Comparison of ENCODE assay signal across 4 fruit fly cellular contexts in genomic region chrX:1465707-1466504, dm6.
A peak's percentile ranks its signal among the peaks of the same experiment; 100 is the strongest.
TF ChIP-seq lines count a peak whose summit lies in the region.

TSS of gene O-fut2 (minus strand) at chrX:1465996.
TSS of gene CG14777 (plus strand) at chrX:1466134.

- TF ChIP-seq CTCF in whole organism, embryonic (GFP tag; optimal IDR thresholded peaks at IDR 0.05; lab: Kevin White, UChicago), result no peak

TF ChIP-seq in whole organism, embryonic, 481 proteins besides CTCF, POLR2A, EP300 and RAD21 (continues in another document):
- TF ChIP-seq ci (GFP tag; IDR thresholded peaks at IDR 0.05; lab: Robert Waterston, UW) (0 out of 3 replicates have a peak, but pooled peaks have one; percentile 11), C15 (GFP tag; IDR thresholded peaks at IDR 0.05; lab: Robert Waterston, UW) (no peak), crp (GFP tag; optimal IDR thresholded peaks at IDR 0.05; lab: Kevin White, UChicago) (peak in 1 of 2 experiments; percentile 67), CG9797 (GFP tag; optimal IDR thresholded peaks at IDR 0.05; lab: Kevin White, UChicago) (peak; percentile 7), p53 (GFP tag; optimal IDR thresholded peaks at IDR 0.05; lab: Kevin White, UChicago) (no peak), ems (GFP tag; optimal IDR thresholded peaks at IDR 0.05; lab: Kevin White, UChicago) (no peak), schlank (tag; optimal IDR thresholded peaks at IDR 0.05; lab: Kevin White, UChicago) (no peak), crc (GFP tag; optimal IDR thresholded peaks at IDR 0.05; lab: Kevin White, UChicago) (no peak), gfzf (GFP tag; optimal IDR thresholded peaks at IDR 0.05; lab: Kevin White, UChicago) (peak; percentile 66), slou (GFP tag; optimal IDR thresholded peaks at IDR 0.05; lab: Kevin White, UChicago) (no peak), sug (tag; optimal IDR thresholded peaks at IDR 0.05; lab: Kevin White, UChicago) (no peak), slbo (GFP tag; IDR thresholded peaks at IDR 0.05; lab: Robert Waterston, UW) (peak; percentile 51; the same call in 1 of the 2 replicates), sim (GFP tag; IDR thresholded peaks at IDR 0.05; lab: Robert Waterston, UW) (no peak), CG3065 (GFP tag; optimal IDR thresholded peaks at IDR 0.05; lab: Kevin White, UChicago) (no peak), Sox100B (GFP tag; optimal IDR thresholded peaks at IDR 0.05; lab: Kevin White, UChicago) (no peak), Spps (tag; optimal IDR thresholded peaks at IDR 0.05; lab: Kevin White, UChicago) (no peak), CG6654 (GFP tag; optimal IDR thresholded peaks at IDR 0.05; lab: Kevin White, UChicago) (no peak), CG2875 (GFP tag; optimal IDR thresholded peaks at IDR 0.05; lab: Kevin White, UChicago) (no peak), trem (tag; optimal IDR thresholded peaks at IDR 0.05; lab: Kevin White, UChicago) (peak; percentile 17), CG3407 (GFP tag; optimal IDR thresholded peaks at IDR 0.05; lab: Kevin White, UChicago) (no peak), CG11723 (GFP tag; optimal IDR thresholded peaks at IDR 0.05; lab: Kevin White, UChicago) (no peak), grau (tag; optimal IDR thresholded peaks at IDR 0.05; lab: Kevin White, UChicago) (no peak), Dref (GFP tag; IDR thresholded peaks at IDR 0.05; lab: Robert Waterston, UW) (no peak)

TF ChIP-seq in whole organism, prepupa, 60 proteins besides CTCF, POLR2A, EP300 and RAD21 (continues in another document):
- TF ChIP-seq esn (GFP tag; optimal IDR thresholded peaks at IDR 0.05; lab: Kevin White, UChicago), result peak; percentile 69
- peak; percentile 81 for TF ChIP-seq pdm3 (GFP tag; optimal IDR thresholded peaks at IDR 0.05; lab: Kevin White, UChicago)
- TF ChIP-seq vri (GFP tag; optimal IDR thresholded peaks at IDR 0.05; lab: Kevin White, UChicago), result no peak
- peak; percentile 31 for TF ChIP-seq dac (GFP tag; optimal IDR thresholded peaks at IDR 0.05; lab: Kevin White, UChicago)
- no peak for TF ChIP-seq CG4318 (GFP tag; optimal IDR thresholded peaks at IDR 0.05; lab: Kevin White, UChicago)
- peak; percentile 47 for TF ChIP-seq cyc (GFP tag; optimal IDR thresholded peaks at IDR 0.05; lab: Kevin White, UChicago)
- TF ChIP-seq CG8319 (GFP tag; optimal IDR thresholded peaks at IDR 0.05; lab: Kevin White, UChicago), result no peak
- peak; percentile 63 for TF ChIP-seq Sox102F (GFP tag; optimal IDR thresholded peaks at IDR 0.05; lab: Kevin White, UChicago)
- peak; percentile 78 for TF ChIP-seq Sox14 (GFP tag; optimal IDR thresholded peaks at IDR 0.05; lab: Kevin White, UChicago)
- peak; percentile 75 for TF ChIP-seq CG15336 (GFP tag; IDR thresholded peaks at IDR 0.05; lab: Robert Waterston, UW)
- TF ChIP-seq Eip75B (GFP tag; optimal IDR thresholded peaks at IDR 0.05; lab: Kevin White, UChicago), result peak; percentile 57
- peak; percentile 54 for TF ChIP-seq CG6792 (GFP tag; optimal IDR thresholded peaks at IDR 0.05; lab: Kevin White, UChicago)
- TF ChIP-seq CG9139 (GFP tag; optimal IDR thresholded peaks at IDR 0.05; lab: Kevin White, UChicago), result no peak
- peak; percentile 18 for TF ChIP-seq fd59A (GFP tag; optimal IDR thresholded peaks at IDR 0.05; lab: Kevin White, UChicago)
- no peak for TF ChIP-seq CG10669 (GFP tag; optimal IDR thresholded peaks at IDR 0.05; lab: Kevin White, UChicago)
- peak; percentile 84 for TF ChIP-seq svp (GFP tag; lab: Kevin White, UChicago)
- TF ChIP-seq Met (GFP tag; optimal IDR thresholded peaks at IDR 0.05; lab: Kevin White, UChicago), result no peak
- no peak for TF ChIP-seq CG7368 (GFP tag; optimal IDR thresholded peaks at IDR 0.05; lab: Kevin White, UChicago)
- TF ChIP-seq Ets96B (tag; optimal IDR thresholded peaks at IDR 0.05; lab: Kevin White, UChicago), result peak; percentile 13
- TF ChIP-seq Sox15 (GFP tag; optimal IDR thresholded peaks at IDR 0.05; lab: Kevin White, UChicago), result peak; percentile 43
- peak; percentile 69 for TF ChIP-seq CG6163 (GFP tag; IDR thresholded peaks at IDR 0.05; lab: Robert Waterston, UW)
- TF ChIP-seq Hr4 (GFP tag; optimal IDR thresholded peaks at IDR 0.05; lab: Kevin White, UChicago), result peak; percentile 67
- TF ChIP-seq CG6808 (GFP tag; optimal IDR thresholded peaks at IDR 0.05; lab: Kevin White, UChicago), result no peak
- TF ChIP-seq CG8119 (GFP tag; IDR thresholded peaks at IDR 0.05; lab: Robert Waterston, UW), result peak; percentile 69
- TF ChIP-seq fkh (GFP tag; optimal IDR thresholded peaks at IDR 0.05; lab: Kevin White, UChicago), result no peak

TF ChIP-seq in whole organism, pupa, 21 proteins besides CTCF, POLR2A, EP300 and RAD21:
- TF ChIP-seq Ets98B (GFP tag; IDR thresholded peaks at IDR 0.05; lab: Robert Waterston, UW) (peak; percentile 63), gl (tag; optimal IDR thresholded peaks at IDR 0.05; lab: Kevin White, UChicago) (no peak), Snoo (tag; optimal IDR thresholded peaks at IDR 0.05; lab: Kevin White, UChicago) (no peak), fd96Ca (GFP tag; IDR thresholded peaks at IDR 0.05; lab: Robert Waterston, UW) (peak; percentile 68; the same call in 2 of the 3 replicates), CG12605 (GFP tag; IDR thresholded peaks at IDR 0.05; lab: Robert Waterston, UW) (peak; percentile 22; the same call in 1 of the 2 replicates), EcR (GFP tag; optimal IDR thresholded peaks at IDR 0.05; lab: Kevin White, UChicago) (no peak), CG15710 (tag; optimal IDR thresholded peaks at IDR 0.05; lab: Kevin White, UChicago) (peak; percentile 48), CG10348 (GFP tag; IDR thresholded peaks at IDR 0.05; lab: Robert Waterston, UW) (no peak), CG32121 (GFP tag; IDR thresholded peaks at IDR 0.05; lab: Robert Waterston, UW) (peak; percentile 70), CG13204 (GFP tag; optimal IDR thresholded peaks at IDR 0.05; lab: Kevin White, UChicago) (no peak), Pif1B (GFP tag; optimal IDR thresholded peaks at IDR 0.05; lab: Kevin White, UChicago) (peak; percentile 54), CG17806 (tag; optimal IDR thresholded peaks at IDR 0.05; lab: Kevin White, UChicago) (peak; percentile 46), CG8301 (tag; optimal IDR thresholded peaks at IDR 0.05; lab: Kevin White, UChicago) (peak; percentile 51), CG9948 (tag; optimal IDR thresholded peaks at IDR 0.05; lab: Kevin White, UChicago) (peak; percentile 44), CG4496 (GFP tag; IDR thresholded peaks at IDR 0.05; lab: Robert Waterston, UW) (peak; percentile 83), CG14655 (GFP tag; optimal IDR thresholded peaks at IDR 0.05; lab: Kevin White, UChicago) (no peak), CG8159 (tag; optimal IDR thresholded peaks at IDR 0.05; lab: Kevin White, UChicago) (peak; percentile 26), rn (GFP tag; IDR thresholded peaks at IDR 0.05; lab: Robert Waterston, UW) (0 out of 2 replicates have a peak, but pooled peaks have one; percentile 28), D1 (tag; optimal IDR thresholded peaks at IDR 0.05; lab: Kevin White, UChicago) (no peak), CG34367 (tag; optimal IDR thresholded peaks at IDR 0.05; lab: Kevin White, UChicago) (peak; percentile 33)

TF ChIP-seq in whole organism, wandering third instar larva, 38 proteins besides CTCF, POLR2A, EP300 and RAD21:
- TF ChIP-seq GATAd (GFP tag; optimal IDR thresholded peaks at IDR 0.05; lab: Kevin White, UChicago) (no peak), fru (GFP tag; optimal IDR thresholded peaks at IDR 0.05; lab: Kevin White, UChicago) (peak; percentile 37), sage (GFP tag; optimal IDR thresholded peaks at IDR 0.05; lab: Kevin White, UChicago) (no peak), OdsH (GFP tag; optimal IDR thresholded peaks at IDR 0.05; lab: Kevin White, UChicago) (peak; percentile 35), h (GFP tag; optimal IDR thresholded peaks at IDR 0.05; lab: Kevin White, UChicago) (peak; percentile 30), dl (GFP tag; optimal IDR thresholded peaks at IDR 0.05; lab: Kevin White, UChicago; ENCODE audit: insufficient read depth in 1 of 2, partially characterized antibody in 2 of 2) (no peak), rgr (GFP tag; optimal IDR thresholded peaks at IDR 0.05; lab: Kevin White, UChicago) (peak; percentile 47), ey (GFP tag; optimal IDR thresholded peaks at IDR 0.05; lab: Kevin White, UChicago) (peak; percentile 66), Vsx2 (GFP tag; optimal IDR thresholded peaks at IDR 0.05; lab: Kevin White, UChicago; ENCODE audit: partially characterized antibody) (no peak), psq (GFP tag; optimal IDR thresholded peaks at IDR 0.05; lab: Kevin White, UChicago) (peak; percentile 44), HLH106 (tag; optimal IDR thresholded peaks at IDR 0.05; lab: Kevin White, UChicago) (peak; percentile 4)

Comparison
In these comparisons a context has a peak if more than half of its experiments do, and no peak if none do; other contexts are left out.
1. Of the 7 proteins assayed by ChIP-seq in both whole organism, embryonic and whole organism, prepupa: peak only in whole organism, embryonic: none; only in whole organism, prepupa: Hr39, Lpt and Sox102F; in both: Gug; in neither: 3.